Fruit fly (Drosophila melanogaster) whole organism, wandering third instar larva: ENCODE data around the gene mmy.
A peak's percentile ranks its signal among the peaks of the same experiment; 100 is the strongest.

ENCODE experiments used
- Hnf4 ChIP-seq: fragments of 200-800 bp; sonication (Bioruptor generic); optimal IDR thresholded peaks from 2 replicates; lab custom pipeline; 2016; ENCODE audit warnings: missing biosample characterization, mild to moderate bottlenecking, missing genetic modification characterization
- Hr83 ChIP-seq: fragments of 200-300 bp; sonication (Bioruptor generic); optimal IDR thresholded peaks from 2 replicates; lab custom pipeline; 2016; ENCODE audit warnings: missing biosample characterization, mild to moderate bottlenecking, missing genetic modification characterization, moderate library complexity; ENCODE audit not compliant: poor library complexity, severe bottlenecking
- Myc ChIP-seq: fragments of >200 bp; optimal IDR thresholded peaks from 2 replicates; lab custom pipeline; 2017

- TF ChIP-seq Hnf4 (GFP tag; lab: Kevin White, UChicago): no peak
- no peak for TF ChIP-seq Hr83
- TF ChIP-seq Myc (lab: Kevin White, UChicago): peak; percentile 41
Measured at dm6 chr2L:6424198-6424597, 49.5 kb downstream of the mmy start, which contains the start of gene Fic.
